Fruit fly (Drosophila melanogaster): ENCODE data around the gene CG10694.
A peak's percentile ranks its signal among the peaks of the same experiment; 100 is the strongest.

Gene CG10694

dm6 chr3R:24112320-24113069 lies 5.3 kb downstream of the CG10694 start, which contains the start of gene CG13605 (continued):
- TF ChIP-seq CG6163 (GFP tag; IDR thresholded peaks at IDR 0.05), result peak; percentile 60; the same call in 2 of the 3 replicates
- peak; percentile 81 for TF ChIP-seq CG15336 (GFP tag; IDR thresholded peaks at IDR 0.05)
- peak; percentile 71 for TF ChIP-seq Hr4 (GFP tag; optimal IDR thresholded peaks at IDR 0.05)
- peak; percentile 63 for TF ChIP-seq cyc (GFP tag; optimal IDR thresholded peaks at IDR 0.05)
- TF ChIP-seq Met (GFP tag; optimal IDR thresholded peaks at IDR 0.05), result peak; percentile 71
- TF ChIP-seq acj6 (GFP tag; optimal IDR thresholded peaks at IDR 0.05), result peak; percentile 73
- TF ChIP-seq CG6276 (GFP tag; optimal IDR thresholded peaks at IDR 0.05), result peak; percentile 68
- TF ChIP-seq fkh (GFP tag; optimal IDR thresholded peaks at IDR 0.05), result peak; percentile 6
- peak; percentile 81 for TF ChIP-seq dsx (GFP tag; optimal IDR thresholded peaks at IDR 0.05; ENCODE audit: poor library complexity, severe bottlenecking)
- peak; percentile 33 for TF ChIP-seq CG10669 (GFP tag; optimal IDR thresholded peaks at IDR 0.05)
- peak; percentile 53 for TF ChIP-seq CG11762 (GFP tag; optimal IDR thresholded peaks at IDR 0.05; ENCODE audit: insufficient read depth)
- TF ChIP-seq fd85E (GFP tag; optimal IDR thresholded peaks at IDR 0.05), result peak; percentile 40
- no peak for TF ChIP-seq spab (GFP tag; optimal IDR thresholded peaks at IDR 0.05)
- peak; percentile 53 for TF ChIP-seq lz (GFP tag; optimal IDR thresholded peaks at IDR 0.05)
- TF ChIP-seq CG10631 (GFP tag; optimal IDR thresholded peaks at IDR 0.05), result peak; percentile 55
- TF ChIP-seq CG32006 (GFP tag; optimal IDR thresholded peaks at IDR 0.05), result peak; percentile 66
- peak; percentile 51 for TF ChIP-seq Eip75B (GFP tag; optimal IDR thresholded peaks at IDR 0.05)
- TF ChIP-seq Ets21C (GFP tag; optimal IDR thresholded peaks at IDR 0.05), result peak; percentile 37
- TF ChIP-seq OdsH (GFP tag; optimal IDR thresholded peaks at IDR 0.05), result peak; percentile 76
- no peak for TF ChIP-seq CG9139 (GFP tag; optimal IDR thresholded peaks at IDR 0.05)
- TF ChIP-seq Blimp-1 (GFP tag; optimal IDR thresholded peaks at IDR 0.05), result peak; percentile 18
- peak in 1 of 2 experiments; percentile 5 for TF ChIP-seq salr (GFP tag; optimal IDR thresholded peaks at IDR 0.05)
- peak; percentile 66 for TF ChIP-seq CG34406 (GFP tag; optimal IDR thresholded peaks at IDR 0.05)
- peak; percentile 40 for TF ChIP-seq CG8319 (GFP tag; optimal IDR thresholded peaks at IDR 0.05)
- peak; percentile 35 for TF ChIP-seq CG16779 (tag; optimal IDR thresholded peaks at IDR 0.05)
- TF ChIP-seq esn (GFP tag; optimal IDR thresholded peaks at IDR 0.05), result peak; percentile 79
- peak; percentile 60 for TF ChIP-seq CG3032 (tag; optimal IDR thresholded peaks at IDR 0.05)

DNA sequence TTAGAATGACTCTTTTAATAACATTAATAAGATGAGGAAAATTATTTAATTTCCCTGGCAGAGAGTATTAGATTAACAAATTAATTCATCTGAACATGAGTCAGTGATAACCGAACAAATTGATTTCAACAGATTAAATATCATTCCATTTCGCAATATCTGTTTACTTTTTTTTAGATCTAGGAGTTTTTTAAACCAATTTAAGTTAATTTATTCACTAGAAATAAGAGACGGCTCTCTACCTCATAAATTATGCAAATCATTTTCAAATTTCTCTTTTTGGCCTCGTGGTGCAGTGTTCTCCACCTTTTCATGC lies 5.8 kb downstream of the CG10694 start, which contains the start of gene Root:
TSS of gene Root (plus strand) at position 217 of the 316 bp plus-strand sequence.
- TF ChIP-seq dac (GFP tag; optimal IDR thresholded peaks at IDR 0.05) (no peak), CG10669 (GFP tag; optimal IDR thresholded peaks at IDR 0.05) (no peak), CG6276 (GFP tag; optimal IDR thresholded peaks at IDR 0.05) (no peak), Blimp-1 (GFP tag; optimal IDR thresholded peaks at IDR 0.05) (no peak), cyc (GFP tag; optimal IDR thresholded peaks at IDR 0.05) (no peak), CG16779 (tag; optimal IDR thresholded peaks at IDR 0.05) (no peak), eg (GFP tag; IDR thresholded peaks at IDR 0.05) (no peak), Sox14 (GFP tag; optimal IDR thresholded peaks at IDR 0.05) (no peak), CG8632 (GFP tag; optimal IDR thresholded peaks at IDR 0.05) (no peak), CG9139 (GFP tag; optimal IDR thresholded peaks at IDR 0.05) (no peak), CG11762 (GFP tag; optimal IDR thresholded peaks at IDR 0.05; ENCODE audit: insufficient read depth) (no peak), CG6163 (GFP tag; IDR thresholded peaks at IDR 0.05) (no peak), ss (GFP tag; optimal IDR thresholded peaks at IDR 0.05) (no peak), svp (GFP tag) (no peak), CG31627 (GFP tag; optimal IDR thresholded peaks at IDR 0.05) (no peak), Ets96B (tag; optimal IDR thresholded peaks at IDR 0.05) (no peak), fkh (GFP tag; optimal IDR thresholded peaks at IDR 0.05) (no peak), dsx (GFP tag; optimal IDR thresholded peaks at IDR 0.05; ENCODE audit: poor library complexity, severe bottlenecking) (no peak), CG10631 (GFP tag; optimal IDR thresholded peaks at IDR 0.05) (no peak)

dm6 chr3R:24116180-24116579 lies 9.0 kb downstream of the CG10694 start, which contains the start of gene CG13607:
Gene CG13607 (minus strand): TSS chr3R:24116322.
- TF ChIP-seq esn (GFP tag; optimal IDR thresholded peaks at IDR 0.05) (peak; percentile 1), svp (GFP tag) (peak; percentile 89), Eip78C (GFP tag) (peak; percentile 67), Sox15 (GFP tag; optimal IDR thresholded peaks at IDR 0.05) (no peak), CG32006 (GFP tag; optimal IDR thresholded peaks at IDR 0.05) (peak; percentile 45)
